Worm (Caenorhabditis elegans) whole organism, L4 larva: ENCODE data around the gene clec-230.
"Not testable (repeated sequence)": the region's sequence is repeated elsewhere in the genome, so short reads cannot be mapped to it uniquely, and the experiment has no call there.

ENCODE experiments used
- F26F4.8 ChIP-seq: fragments of 200-800 bp; sonication (Bioruptor generic); conservative IDR thresholded peaks from 2 replicates; pipeline ENCODE4 v1.3.6; 2022; ENCODE audit warnings: missing genetic modification characterization, missing compliant biosample characterization
- attf-4 ChIP-seq: sonication (generic microtip); optimal IDR thresholded peaks from 3 replicates; lab custom pipeline; 2017; ENCODE audit warnings: missing biosample characterization, missing genetic modification characterization
- ceh-44 ChIP-seq: fragments of 200-800 bp; sonication (Bioruptor generic); IDR thresholded peaks from 2 replicates; pipeline ENCODE4 v1.3.6; 2022; ENCODE audit warnings: missing genetic modification reagents, missing genetic modification characterization, missing compliant biosample characterization
- jun-1 ChIP-seq: fragments of 150-350 bp; optimal IDR thresholded peaks from 2 replicates; lab custom pipeline; 2014; ENCODE audit warnings: missing biosample characterization, missing genetic modification reagents, missing genetic modification characterization
- mdl-1 ChIP-seq, 2 experiments: fragments of 150-350 bp in 1 of 2; sonication (generic microtip) in 1 of 2; optimal IDR thresholded peaks; 2 replicates each; lab custom pipeline; 2014 to 2017; ENCODE audit warnings: missing biosample characterization in 2 of 2, missing genetic modification characterization in 2 of 2
- mxl-2 ChIP-seq: fragments of 200-800 bp; sonication (Bioruptor generic); conservative IDR thresholded peaks from 2 replicates; pipeline ENCODE4 v1.3.6; 2022; ENCODE audit warnings: missing genetic modification reagents, missing genetic modification characterization, missing compliant biosample characterization
- nhr-237 ChIP-seq: sonication (generic microtip); optimal IDR thresholded peaks from 2 replicates; lab custom pipeline; 2017; ENCODE audit warnings: missing biosample characterization, missing genetic modification characterization
- nhr-28 ChIP-seq: fragments of 150-350 bp; optimal IDR thresholded peaks from 2 replicates; lab custom pipeline; 2014; ENCODE audit warnings: missing biosample characterization, missing genetic modification characterization
- snpc-4 ChIP-seq: fragments of 150-350 bp; optimal IDR thresholded peaks from 2 replicates; lab custom pipeline; 2014; ENCODE audit warnings: missing biosample characterization, missing genetic modification characterization
- unc-130 ChIP-seq: sonication (generic microtip); optimal IDR thresholded peaks from 2 replicates; lab custom pipeline; 2016; ENCODE audit warnings: missing genetic modification reagents, missing genetic modification characterization, missing compliant biosample characterization
- unc-62 ChIP-seq, 3 experiments: fragments of 150-350 bp in 1 of 3; sonication (generic microtip); optimal IDR thresholded peaks in 2 of 3; peaks in 1 of 3; 1 replicate in 1 of 3; 2 replicates in 2 of 3; lab custom pipeline; 2014 to 2017; ENCODE audit warnings: missing biosample characterization in 3 of 3, missing genetic modification characterization in 3 of 3, missing genetic modification reagents in 3 of 3, missing genotype in 1 of 3

DNA sequence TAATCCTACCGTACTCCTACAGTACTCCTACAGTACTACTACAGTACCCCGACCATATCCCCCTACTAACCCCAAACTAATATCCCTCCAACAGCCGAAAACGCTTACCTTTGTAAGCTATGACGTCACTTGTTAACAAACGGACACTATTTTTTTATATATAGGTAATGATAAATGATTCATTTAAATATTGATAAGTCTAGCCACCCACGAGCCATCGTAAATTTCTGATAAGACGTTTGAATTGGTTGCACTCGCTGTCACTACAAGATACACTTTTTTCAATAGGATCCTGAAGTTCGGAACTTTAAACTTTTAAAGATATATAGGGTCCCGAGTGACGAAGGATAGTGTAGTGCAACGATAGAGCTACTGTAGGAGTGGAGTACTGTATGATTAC is 26.3 kb downstream of the clec-230 start, which contains the start of gene nhr-247:
- TF ChIP-seq unc-130 (GFP tag; lab: Kevin White, UChicago); ceh-44 (GFP tag; lab: Robert Waterston, UW); mxl-2 (GFP tag; lab: Robert Waterston, UW); mdl-1 (tag; optimal IDR thresholded peaks at IDR 0.05; lab: Kevin White, UChicago); snpc-4 (tag; lab: Kevin White, UChicago); jun-1 (tag; lab: Kevin White, UChicago); attf-4 (tag; lab: Kevin White, UChicago); nhr-237 (tag; lab: Kevin White, UChicago); unc-62 (GFP tag; optimal IDR thresholded peaks at IDR 0.05 in 1 of 2; lab: Kevin White, UChicago); unc-62 (tag; optimal IDR thresholded peaks at IDR 0.05; lab: Kevin White, UChicago); F26F4.8 (GFP tag; lab: Robert Waterston, UW): not testable (repeated sequence)
- TF ChIP-seq nhr-28 = peak; percentile 71
